Worm (Caenorhabditis elegans) whole organism, L1 larva: Measurements from ENCODE around the gene bli-2.
"Not testable (repeated sequence)": the region's sequence is repeated elsewhere in the genome, so short reads cannot be mapped to it uniquely, and the experiment has no call there.

Experiments used
- alr-1 ChIP-seq: fragments of 200-800 bp; sonication (Bioruptor generic); optimal IDR thresholded peaks from 2 replicates; lab custom pipeline; 2018; ENCODE audit warnings: borderline replicate concordance, mild to moderate bottlenecking, missing genetic modification characterization, missing compliant biosample characterization
- blmp-1 ChIP-seq: fragments of 150-350 bp; optimal IDR thresholded peaks from 2 replicates; lab custom pipeline; 2014; ENCODE audit warnings: missing biosample characterization, missing genetic modification characterization
- ceh-90 ChIP-seq: sonication (generic microtip); optimal IDR thresholded peaks from 2 replicates; lab custom pipeline; 2016; ENCODE audit warnings: missing genetic modification characterization, missing compliant biosample characterization
- dpl-1 ChIP-seq, 3 experiments: fragments of 150-350 bp in 2 of 3; sonication (generic microtip) in 1 of 3; optimal IDR thresholded peaks; 2 replicates each; lab custom pipeline; 2014 to 2017; ENCODE audit warnings: missing biosample characterization in 3 of 3, missing genetic modification characterization in 3 of 3, missing genetic modification reagents in 3 of 3
- dsc-1 ChIP-seq: sonication (generic microtip); optimal IDR thresholded peaks from 2 replicates; lab custom pipeline; 2016; ENCODE audit warnings: mild to moderate bottlenecking, missing genetic modification characterization, missing compliant biosample characterization
- efl-1 ChIP-seq, 4 experiments: fragments of 150-350 bp; optimal IDR thresholded peaks in 3 of 4; peaks in 1 of 4; 1 replicate in 1 of 4; 2 replicates in 3 of 4; lab custom pipeline; 2014; ENCODE audit warnings: missing biosample characterization in 2 of 4, missing genetic modification characterization in 2 of 4, missing genetic modification reagents in 2 of 4
- egl-13 ChIP-seq: sonication (generic microtip); optimal IDR thresholded peaks from 2 replicates; lab custom pipeline; 2016; ENCODE audit warnings: missing genotype, missing genetic modification reagents, missing genetic modification characterization, missing compliant biosample characterization
- fkh-10 ChIP-seq: sonication (generic microtip); optimal IDR thresholded peaks from 2 replicates; lab custom pipeline; 2017; ENCODE audit warnings: missing biosample characterization, missing genetic modification reagents, missing genetic modification characterization
- grh-1 ChIP-seq: fragments of 200-800 bp; sonication (Bioruptor generic); IDR thresholded peaks from 2 replicates; pipeline ENCODE4 v1.3.6; 2022; ENCODE audit warnings: missing genetic modification reagents, missing genetic modification characterization, missing compliant biosample characterization
- hlh-4 ChIP-seq: sonication (generic microtip); optimal IDR thresholded peaks from 2 replicates; lab custom pipeline; 2016; ENCODE audit warnings: mild to moderate bottlenecking, missing genetic modification characterization, missing compliant biosample characterization
- irx-1 ChIP-seq: sonication (generic microtip); optimal IDR thresholded peaks from 2 replicates; lab custom pipeline; 2016; ENCODE audit warnings: missing genetic modification characterization, missing compliant biosample characterization
- isw-1 ChIP-seq: fragments of 200-800 bp; sonication (Bioruptor generic); IDR thresholded peaks from 2 replicates; pipeline ENCODE4 v1.3.6; 2022; ENCODE audit warnings: missing genetic modification characterization, missing compliant biosample characterization
- jun-1 ChIP-seq: fragments of 150-350 bp; optimal IDR thresholded peaks from 2 replicates; lab custom pipeline; 2014; ENCODE audit warnings: missing biosample characterization, missing genetic modification reagents, missing genetic modification characterization
- lin-35 ChIP-seq, 2 experiments: fragments of 150-350 bp; optimal IDR thresholded peaks; 2 replicates each; lab custom pipeline; 2014; ENCODE audit warnings: missing biosample characterization in 2 of 2, missing genetic modification characterization in 2 of 2, missing genetic modification reagents in 2 of 2
- lsy-2 ChIP-seq, 2 experiments: fragments of 150-350 bp; optimal IDR thresholded peaks; 2 replicates each; lab custom pipeline; 2014; ENCODE audit warnings: missing biosample characterization in 2 of 2, missing genetic modification characterization in 2 of 2
- mab-9 ChIP-seq: fragments of 200-800 bp; sonication (Bioruptor generic); IDR thresholded peaks from 2 replicates; pipeline ENCODE4 v1.3.6; 2022; ENCODE audit warnings: missing genetic modification reagents, missing genetic modification characterization, missing compliant biosample characterization
- mdl-1 ChIP-seq, 2 experiments: fragments of 150-350 bp; optimal IDR thresholded peaks; 2 replicates each; lab custom pipeline; 2014 to 2017; ENCODE audit warnings: missing biosample characterization in 2 of 2, missing genetic modification characterization in 2 of 2, inconsistent platforms in 1 of 2
- nhr-19 ChIP-seq: fragments of 200-800 bp; sonication (Bioruptor generic); conservative IDR thresholded peaks from 2 replicates; pipeline ENCODE4 v1.3.6; 2022; ENCODE audit warnings: missing genetic modification characterization, missing compliant biosample characterization
- nhr-237 ChIP-seq: fragments of 150-350 bp; optimal IDR thresholded peaks from 2 replicates; lab custom pipeline; 2014; ENCODE audit warnings: missing biosample characterization, missing genetic modification characterization
- nhr-28 ChIP-seq: fragments of 150-350 bp; optimal IDR thresholded peaks from 2 replicates; lab custom pipeline; 2014; ENCODE audit warnings: missing biosample characterization, missing genetic modification characterization
- nhr-47 ChIP-seq: sonication (generic microtip); optimal IDR thresholded peaks from 2 replicates; lab custom pipeline; 2016; ENCODE audit warnings: mild to moderate bottlenecking, missing genetic modification characterization, moderate library complexity, missing compliant biosample characterization
- nhr-71 ChIP-seq: sonication (generic microtip); optimal IDR thresholded peaks from 2 replicates; lab custom pipeline; 2016; ENCODE audit warnings: mild to moderate bottlenecking, missing genetic modification characterization, moderate library complexity, missing compliant biosample characterization
- nhr-76 ChIP-seq: sonication (generic microtip); optimal IDR thresholded peaks from 2 replicates; lab custom pipeline; 2017; ENCODE audit warnings: missing biosample characterization, missing genetic modification characterization
- nhr-84 ChIP-seq: sonication (generic microtip); optimal IDR thresholded peaks from 2 replicates; lab custom pipeline; 2017; ENCODE audit warnings: missing biosample characterization, missing genetic modification characterization
- pqm-1 ChIP-seq: sonication (generic microtip); optimal IDR thresholded peaks from 3 replicates; lab custom pipeline; 2017; ENCODE audit warnings: missing biosample characterization, missing genetic modification characterization
- skn-1 ChIP-seq: fragments of 150-350 bp; optimal IDR thresholded peaks from 2 replicates; lab custom pipeline; 2014; ENCODE audit warnings: missing biosample characterization, missing genetic modification characterization
- sox-4 ChIP-seq: sonication (generic microtip); optimal IDR thresholded peaks from 2 replicates; lab custom pipeline; 2016; ENCODE audit warnings: missing genetic modification characterization, missing compliant biosample characterization
- sptf-1 ChIP-seq: fragments of 150-350 bp; optimal IDR thresholded peaks from 2 replicates; lab custom pipeline; 2014; ENCODE audit warnings: missing biosample characterization, missing genetic modification characterization
- sup-37 ChIP-seq: fragments of 200-800 bp; sonication (Bioruptor generic); optimal IDR thresholded peaks from 2 replicates; lab custom pipeline; 2018; ENCODE audit warnings: mild to moderate bottlenecking, missing genetic modification characterization, missing compliant biosample characterization
- swsn-7 ChIP-seq: sonication (generic microtip); optimal IDR thresholded peaks from 2 replicates; lab custom pipeline; 2016; ENCODE audit warnings: missing genetic modification characterization, missing compliant biosample characterization
- unc-86 ChIP-seq: sonication (generic microtip); optimal IDR thresholded peaks from 2 replicates; lab custom pipeline; 2016; ENCODE audit warnings: missing genetic modification characterization, missing compliant biosample characterization
- unc-98 ChIP-seq: fragments of 200-800 bp; sonication (Bioruptor generic); IDR thresholded peaks from 2 replicates; pipeline ENCODE4 v1.3.6; 2022; ENCODE audit warnings: missing genetic modification characterization, missing compliant biosample characterization

bli-2 gene

DNA sequence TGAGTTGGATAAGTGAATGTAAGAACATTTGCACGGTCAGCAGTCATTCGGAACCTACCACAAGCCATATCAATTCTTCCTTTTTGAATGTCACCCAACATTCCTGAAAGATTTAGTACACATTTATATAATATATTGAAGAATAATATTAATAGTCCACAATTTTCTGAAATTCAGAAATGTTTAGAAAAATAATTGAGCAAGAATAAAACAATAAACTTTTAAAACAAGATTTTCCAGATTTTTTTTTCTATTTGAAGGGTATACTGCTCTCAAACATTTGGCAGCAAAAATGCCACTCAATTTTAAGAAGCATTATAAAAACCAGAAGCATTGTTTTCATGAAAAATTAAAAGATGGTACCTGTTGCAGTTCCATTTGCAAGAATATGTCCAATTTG lies 15.4 kb downstream of the bli-2 start, which contains the start of gene F59E12.8:
TSS of gene F59E12.8 (minus strand) at position 101 of the 400 bp plus-strand sequence.
- no peak for TF ChIP-seq nhr-84 (tag; lab: Kevin White, UChicago)
- TF ChIP-seq, all 84 proteins: peak for 0

DNA sequence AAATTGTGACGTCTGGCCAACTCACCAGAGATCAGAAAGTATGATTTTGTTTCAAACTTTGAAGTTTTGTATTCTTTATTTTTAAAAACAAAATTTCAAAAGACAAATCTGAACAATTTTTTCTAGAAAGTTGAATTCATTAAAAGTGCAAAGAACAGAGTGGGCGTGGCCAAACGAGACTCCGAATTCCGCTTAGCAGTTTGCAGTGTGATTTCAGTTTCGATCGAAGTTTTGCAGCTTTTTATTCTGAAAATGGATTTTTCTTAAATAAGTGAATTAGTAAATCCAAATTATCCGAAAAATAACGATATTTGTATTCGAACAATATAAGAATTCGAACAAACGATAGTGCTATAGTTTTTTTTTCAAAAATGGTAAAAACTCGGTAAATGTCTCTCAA lies 18.8 kb downstream of the bli-2 start:
- peak; percentile 12 for TF ChIP-seq blmp-1 (tag; lab: Kevin White, UChicago)
- no peak for TF ChIP-seq efl-1 (optimal IDR thresholded peaks at IDR 0.05; lab: Kevin White, UChicago)
- TF ChIP-seq efl-1 (GFP tag; optimal IDR thresholded peaks at IDR 0.05 in 1 of 2; lab: Kevin White, UChicago): peak in 1 of 2 experiments; percentile 54
- TF ChIP-seq dsc-1 (tag; lab: Kevin White, UChicago): no peak
- peak in 1 of 3 experiments; percentile 30 for TF ChIP-seq dpl-1 (GFP tag; optimal IDR thresholded peaks at IDR 0.05; lab: Kevin White, UChicago)
- TF ChIP-seq lin-35 (GFP tag; optimal IDR thresholded peaks at IDR 0.05; lab: Kevin White, UChicago): peak in 1 of 2 experiments; percentile 5
- peak in 1 of 2 experiments; percentile 52 for TF ChIP-seq lsy-2 (tag; optimal IDR thresholded peaks at IDR 0.05; lab: Kevin White, UChicago)

DNA sequence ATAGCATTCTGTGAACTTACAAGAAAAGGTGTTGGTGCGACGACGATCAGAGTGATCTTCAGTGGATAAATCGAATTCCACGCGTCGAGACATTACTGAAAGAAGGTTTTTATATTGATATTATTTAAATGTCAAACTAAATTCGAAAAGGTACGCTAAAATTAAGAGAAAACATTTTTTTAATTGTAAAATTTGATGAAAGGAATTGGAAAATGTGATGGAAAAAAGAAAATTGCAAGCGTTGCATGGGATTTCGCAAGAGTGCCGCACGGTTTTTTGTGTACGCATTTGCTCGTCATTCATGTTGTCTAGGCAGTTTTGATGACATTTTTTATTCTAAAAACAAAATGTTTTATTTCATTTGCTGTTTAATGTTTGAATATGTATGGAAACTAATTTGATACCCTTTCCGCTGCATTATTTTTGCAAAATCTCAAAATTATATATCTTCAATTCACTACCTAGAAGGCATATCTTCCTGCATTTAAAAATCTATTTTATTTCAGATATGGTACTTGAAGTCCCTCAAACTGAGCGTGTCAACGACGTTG lies 21.3 kb downstream of the bli-2 start, which contains the start of the genes F59E12.6 and npl-4.1:
TSS of gene F59E12.6 (minus strand) at position 101 of the 551 bp plus-strand sequence.
TSS of gene npl-4.1 (plus strand) at position 501 of the 551 bp plus-strand sequence.
- TF ChIP-seq dpl-1 (GFP tag; optimal IDR thresholded peaks at IDR 0.05; lab: Kevin White, UChicago); pqm-1 (tag; lab: Kevin White, UChicago); isw-1: not testable (repeated sequence)

DNA sequence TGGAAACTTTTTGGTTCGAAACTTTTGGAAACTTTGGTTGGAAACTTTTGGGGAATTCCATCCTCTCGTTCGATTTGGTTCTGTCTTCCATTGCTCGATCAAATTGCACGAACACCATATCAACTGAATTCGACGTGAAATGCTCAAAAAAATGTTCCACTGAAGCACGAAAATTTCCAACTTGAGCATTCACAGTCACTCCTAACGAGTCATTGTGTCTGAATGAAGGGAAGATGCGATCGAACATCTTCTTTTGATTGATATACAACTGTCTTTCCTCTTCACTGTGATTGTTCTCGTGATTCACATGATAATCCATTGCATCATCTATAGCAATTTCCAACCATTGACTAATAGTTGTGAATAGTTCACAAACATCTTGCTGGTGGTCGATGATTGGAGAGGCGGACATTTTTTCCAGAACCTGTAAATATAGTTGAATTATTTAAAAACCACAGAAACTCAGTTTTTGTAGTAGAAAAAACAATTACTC lies 23.9 kb downstream of the bli-2 start, which contains the start of gene F59E12.15:
TSS of gene F59E12.15 (minus strand) at position 51 of the 493 bp plus-strand sequence.
- TF ChIP-seq nhr-28: no peak
- no peak for TF ChIP-seq nhr-71
- TF ChIP-seq swsn-7 (tag; lab: Kevin White, UChicago): no peak
- TF ChIP-seq grh-1: no peak
- no peak for TF ChIP-seq nhr-76 (tag; lab: Kevin White, UChicago)
- no peak for TF ChIP-seq mab-9 (GFP tag; lab: Robert Waterston, UW)
- TF ChIP-seq nhr-47 (tag; lab: Kevin White, UChicago): no peak
- no peak for TF ChIP-seq hlh-4 (tag; lab: Kevin White, UChicago)
- TF ChIP-seq alr-1 (tag; lab: Kevin White, UChicago): no peak
- TF ChIP-seq irx-1 (tag; lab: Kevin White, UChicago): no peak
- TF ChIP-seq mdl-1 (tag; optimal IDR thresholded peaks at IDR 0.05; lab: Kevin White, UChicago): no peak
- no peak for TF ChIP-seq sup-37 (GFP tag; lab: Kevin White, UChicago)
- no peak for TF ChIP-seq sptf-1 (tag; lab: Kevin White, UChicago)
- TF ChIP-seq unc-86 (tag; lab: Kevin White, UChicago): no peak
- no peak for TF ChIP-seq nhr-19
- TF ChIP-seq nhr-237 (tag; lab: Kevin White, UChicago): no peak
- TF ChIP-seq ceh-90 (tag; lab: Kevin White, UChicago): no peak
- no peak for TF ChIP-seq unc-98 (GFP tag; lab: Robert Waterston, UW)
- no peak for TF ChIP-seq skn-1 (tag; lab: Kevin White, UChicago)
- no peak for TF ChIP-seq egl-13 (tag; lab: Kevin White, UChicago)

DNA sequence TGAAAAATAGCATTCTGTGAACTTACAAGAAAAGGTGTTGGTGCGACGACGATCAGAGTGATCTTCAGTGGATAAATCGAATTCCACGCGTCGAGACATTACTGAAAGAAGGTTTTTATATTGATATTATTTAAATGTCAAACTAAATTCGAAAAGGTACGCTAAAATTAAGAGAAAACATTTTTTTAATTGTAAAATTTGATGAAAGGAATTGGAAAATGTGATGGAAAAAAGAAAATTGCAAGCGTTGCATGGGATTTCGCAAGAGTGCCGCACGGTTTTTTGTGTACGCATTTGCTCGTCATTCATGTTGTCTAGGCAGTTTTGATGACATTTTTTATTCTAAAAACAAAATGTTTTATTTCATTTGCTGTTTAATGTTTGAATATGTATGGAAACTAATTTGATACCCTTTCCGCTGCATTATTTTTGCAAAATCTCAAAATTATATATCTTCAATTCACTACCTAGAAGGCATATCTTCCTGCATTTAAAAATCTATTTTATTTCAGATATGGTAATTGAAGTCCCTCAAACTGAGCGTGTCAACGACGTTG lies 29.8 kb downstream of the bli-2 start, which contains the start of the genes eif-3.L and npl-4.2:
TSS of gene eif-3.L (minus strand) at position 101 of the 557 bp plus-strand sequence.
TSS of gene npl-4.2 (plus strand) at position 507 of the 557 bp plus-strand sequence.
- not testable (repeated sequence) for TF ChIP-seq fkh-10; sox-4 (tag; lab: Kevin White, UChicago); jun-1 (tag; lab: Kevin White, UChicago)
